Worm (Caenorhabditis elegans): ENCODE data around the gene kel-8.

- no peak for TF ChIP-seq snpc-4 (tag; optimal IDR thresholded peaks at IDR 0.05)
- no peak for TF ChIP-seq nhr-77 (tag; optimal IDR thresholded peaks at IDR 0.05)
- TF ChIP-seq fos-1 (tag; optimal IDR thresholded peaks at IDR 0.05), result no peak
- no peak for TF ChIP-seq egl-27 (tag; optimal IDR thresholded peaks at IDR 0.05)
- TF ChIP-seq elt-3 (tag; optimal IDR thresholded peaks at IDR 0.05), result no peak
- TF ChIP-seq dpl-1 (GFP tag; optimal IDR thresholded peaks at IDR 0.05), result no peak
Measured at ce11 chrV:2702883-2703282, 31.6 kb downstream of the kel-8 start.

Measured in whole organism, L1 larva.